Worm (Caenorhabditis elegans) whole organism, early embryonic: ENCODE data around the gene T24E12.2.

Experiments
- B0310.2 ChIP-seq: sonication (generic microtip); optimal IDR thresholded peaks from 2 replicates; lab custom pipeline; 2016; ENCODE audit warnings: mild to moderate bottlenecking, missing genetic modification characterization, missing compliant biosample characterization
- ama-1 ChIP-seq: fragments of 150-350 bp; optimal IDR thresholded peaks from 2 replicates; lab custom pipeline; 2014
- ceh-13 ChIP-seq: fragments of 200-800 bp; sonication (Bioruptor generic); optimal IDR thresholded peaks from 2 replicates; lab custom pipeline; 2018; ENCODE audit warnings: mild to moderate bottlenecking, missing genetic modification characterization, missing compliant biosample characterization
- ceh-36 ChIP-seq: sonication (generic microtip); optimal IDR thresholded peaks from 2 replicates; lab custom pipeline; 2016; ENCODE audit warnings: missing genetic modification characterization, inconsistent platforms, missing compliant biosample characterization
- flt-1 ChIP-seq: fragments of 200-800 bp; sonication (Bioruptor generic); IDR thresholded peaks from 2 replicates; pipeline ENCODE4 v1.3.6; 2022; ENCODE audit warnings: missing genetic modification characterization, missing compliant biosample characterization
- hmbx-1 ChIP-seq: sonication (generic microtip); optimal IDR thresholded peaks from 2 replicates; lab custom pipeline; 2016; ENCODE audit warnings: mild to moderate bottlenecking, missing genetic modification characterization, missing compliant biosample characterization
- tbx-11 ChIP-seq: fragments of 200-800 bp; sonication (Bioruptor generic); IDR thresholded peaks from 2 replicates; pipeline ENCODE4 v1.3.6; 2022; ENCODE audit warnings: missing genetic modification characterization, missing compliant biosample characterization

DNA sequence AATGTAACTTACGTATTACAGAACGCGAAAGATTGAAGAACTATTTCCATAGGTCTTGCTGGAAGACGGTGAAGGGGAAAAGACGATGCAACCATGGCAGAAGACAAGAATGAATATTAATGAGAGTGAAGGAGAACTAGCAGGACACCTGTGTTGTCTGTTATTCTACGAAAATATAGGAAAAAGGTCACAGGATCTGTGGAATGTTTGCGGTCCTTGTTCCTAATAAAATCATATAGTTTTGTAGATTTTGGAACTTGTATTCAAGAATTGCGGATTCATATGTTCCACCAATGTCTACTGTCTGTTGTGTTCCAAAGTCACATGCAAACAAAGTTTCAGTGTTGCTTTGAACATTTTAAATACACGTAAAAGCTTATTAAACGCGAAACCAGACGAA is 30.6 kb upstream of the T24E12.2 start, which contains the start of gene sdz-11:
- no peak for TF ChIP-seq tbx-11 (GFP tag; lab: Robert Waterston, UW)
- TF ChIP-seq ceh-13 = no peak
- TF ChIP-seq ama-1 = no peak
- no peak for TF ChIP-seq flt-1 (GFP tag; lab: Robert Waterston, UW)
- TF ChIP-seq hmbx-1 = no peak
- no peak for TF ChIP-seq B0310.2 (tag; lab: Kevin White, UChicago)
- TF ChIP-seq ceh-36 (tag; lab: Kevin White, UChicago) = no peak
